Worm (Caenorhabditis elegans): ENCODE measurements around the gene grl-13.

The grl-13 gene

DNA sequence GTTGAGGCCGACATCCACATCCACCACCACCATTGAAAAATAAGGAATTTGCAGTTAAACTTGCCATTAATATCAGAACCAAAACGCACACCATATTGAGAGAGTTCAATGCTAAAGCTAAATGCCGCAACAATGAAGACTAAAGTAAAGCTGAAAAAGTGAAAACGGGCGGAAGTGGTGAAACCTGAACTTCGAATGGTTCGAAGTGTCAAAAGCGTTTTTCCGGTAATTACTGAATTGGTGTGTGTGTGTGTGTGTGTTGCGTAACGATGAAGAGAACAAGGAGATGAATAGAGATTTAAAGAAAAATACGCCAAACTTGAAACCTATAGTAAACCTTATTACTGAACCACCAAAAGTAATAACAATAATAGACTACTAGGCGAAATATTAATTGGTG lies at the start of gene grl-13:
Gene grl-13 (minus strand): TSS at position 101 of the 400 bp plus-strand sequence.
- TF ChIP-seq pag-3 (tag; optimal IDR thresholded peaks at IDR 0.05; ENCODE audit: borderline replicate concordance) (no peak), mec-3 (tag; optimal IDR thresholded peaks at IDR 0.05; ENCODE audit: borderline replicate concordance) (no peak), ceh-14 (tag; optimal IDR thresholded peaks at IDR 0.05) (no peak), ceh-22 (tag; optimal IDR thresholded peaks at IDR 0.05) (no peak), npax-4 (tag; optimal IDR thresholded peaks at IDR 0.05) (no peak), dve-1 (tag; optimal IDR thresholded peaks at IDR 0.05) (no peak), pqm-1 (tag; optimal IDR thresholded peaks at IDR 0.05) (no peak), ama-1 (optimal IDR thresholded peaks at IDR 0.05) (no peak)

DNA sequence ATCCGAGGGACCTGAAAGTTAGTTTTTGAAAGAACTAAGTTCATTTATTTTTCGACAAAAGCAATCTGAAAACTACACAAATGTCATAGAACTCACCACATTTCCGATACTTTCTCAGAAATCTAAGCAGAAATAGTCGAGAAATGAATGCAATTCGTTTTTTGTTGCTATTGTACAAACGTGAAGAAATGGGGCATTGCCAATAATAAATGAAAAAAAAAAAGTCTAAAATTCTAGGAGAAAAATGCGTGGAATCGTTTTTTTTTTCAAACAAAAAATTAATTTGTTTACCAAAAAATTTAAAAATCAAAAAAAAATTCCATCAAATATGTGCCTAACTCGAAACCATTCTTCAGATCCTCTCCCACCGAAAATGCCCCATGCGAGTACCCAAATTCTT lies 47.3 kb upstream of the grl-13 start, which contains the start of gene Y47D7A.17:
Gene Y47D7A.17 (minus strand): TSS at position 101 of the 400 bp plus-strand sequence.
- TF ChIP-seq C08G9.2 (tag; optimal IDR thresholded peaks at IDR 0.05) = no peak
- no peak for TF ChIP-seq zip-5 (tag; optimal IDR thresholded peaks at IDR 0.05)
- no peak for TF ChIP-seq ref-2 (tag; optimal IDR thresholded peaks at IDR 0.05)
- no peak for TF ChIP-seq elt-4 (tag; optimal IDR thresholded peaks at IDR 0.05)
- TF ChIP-seq pag-3 (tag; optimal IDR thresholded peaks at IDR 0.05; ENCODE audit: borderline replicate concordance) = no peak
- TF ChIP-seq C38D4.7 (GFP tag; optimal IDR thresholded peaks at IDR 0.05) = no peak
- TF ChIP-seq hlh-30 (tag; optimal IDR thresholded peaks at IDR 0.05; ENCODE audit: insufficient read depth) = no peak
- TF ChIP-seq ceh-48 (tag; optimal IDR thresholded peaks at IDR 0.05) = no peak
- no peak for TF ChIP-seq elt-2 (tag; optimal IDR thresholded peaks at IDR 0.05)
- no peak for TF ChIP-seq K09A11.1 (tag; optimal IDR thresholded peaks at IDR 0.05; ENCODE audit: insufficient read depth)
- no peak for TF ChIP-seq unc-42 (tag; optimal IDR thresholded peaks at IDR 0.05)
- no peak for TF ChIP-seq unc-86 (tag; optimal IDR thresholded peaks at IDR 0.05)
- no peak for TF ChIP-seq sox-4 (tag; optimal IDR thresholded peaks at IDR 0.05)

- TF ChIP-seq ztf-16 (tag; optimal IDR thresholded peaks at IDR 0.05) (no peak), gmeb-2 (tag; optimal IDR thresholded peaks at IDR 0.05) (no peak), ref-2 (tag; optimal IDR thresholded peaks at IDR 0.05) (no peak), fkh-6 (tag; optimal IDR thresholded peaks at IDR 0.05) (no peak), pros-1 (tag; optimal IDR thresholded peaks at IDR 0.05) (no peak), fax-1 (tag; optimal IDR thresholded peaks at IDR 0.05) (no peak), ahr-1 (tag; optimal IDR thresholded peaks at IDR 0.05) (no peak), ceh-45 (GFP tag; IDR thresholded peaks at IDR 0.05) (no peak), Y22D7AL.16 (tag; optimal IDR thresholded peaks at IDR 0.05) (no peak), ceh-14 (tag; optimal IDR thresholded peaks at IDR 0.05) (no peak), lim-6 (tag; optimal IDR thresholded peaks at IDR 0.05) (no peak)
Observed at ce11 chrV:4410643-4411042, 46.2 kb upstream of the grl-13 start, which contains the start of gene Y47D7A.3. TSS of gene Y47D7A.3 (plus strand) at chrV:4410943.

DNA sequence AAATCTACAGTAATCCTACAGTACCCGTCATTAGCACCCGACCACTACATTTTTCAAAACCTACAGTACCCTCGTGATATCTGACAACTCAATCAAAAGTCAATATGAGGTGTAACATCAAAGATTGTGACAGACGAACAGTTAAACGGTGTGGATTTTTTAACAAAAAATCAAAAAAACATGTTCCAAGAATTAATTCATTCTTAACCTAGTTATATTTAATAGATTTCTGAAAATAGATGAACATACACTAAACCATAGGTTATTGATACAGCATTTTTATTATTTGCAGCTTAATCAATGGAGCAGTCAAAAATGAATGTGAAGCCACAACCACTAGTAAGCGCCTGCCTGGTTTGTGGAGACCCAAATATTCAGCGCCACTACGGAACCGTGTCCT lies 43.1 kb upstream of the grl-13 start, which contains the start of gene nhr-118:
Gene nhr-118 (plus strand): TSS at position 301 of the 400 bp plus-strand sequence.
- TF ChIP-seq nhr-11 (tag; optimal IDR thresholded peaks at IDR 0.05) (no peak), C38D4.7 (GFP tag; optimal IDR thresholded peaks at IDR 0.05) (no peak)

ce11 chrV:4401865-4402264 lies 37.4 kb upstream of the grl-13 start, which contains the start of gene F13A2.5:
TSS of gene F13A2.5 (minus strand) at chrV:4401965.
- no peak for TF ChIP-seq hlh-13 (GFP tag; optimal IDR thresholded peaks at IDR 0.05)
- TF ChIP-seq ceh-2 (tag; optimal IDR thresholded peaks at IDR 0.05) = no peak
- no peak for TF ChIP-seq pax-1 (tag; optimal IDR thresholded peaks at IDR 0.05)
- no peak for TF ChIP-seq ceh-9 (tag; optimal IDR thresholded peaks at IDR 0.05)
- no peak for TF ChIP-seq syd-9 (tag; optimal IDR thresholded peaks at IDR 0.05)
- no peak for TF ChIP-seq ztf-16 (tag; optimal IDR thresholded peaks at IDR 0.05)
- no peak for TF ChIP-seq C08G9.2 (tag; optimal IDR thresholded peaks at IDR 0.05)
- TF ChIP-seq sdc-2 (tag; optimal IDR thresholded peaks at IDR 0.05) = no peak
- TF ChIP-seq ama-1 (optimal IDR thresholded peaks at IDR 0.05) = no peak
- TF ChIP-seq unc-86 (tag; optimal IDR thresholded peaks at IDR 0.05) = no peak
- TF ChIP-seq nhr-11 (tag; optimal IDR thresholded peaks at IDR 0.05) = no peak
- no peak for TF ChIP-seq madf-2 (tag; optimal IDR thresholded peaks at IDR 0.05)
- no peak for TF ChIP-seq ref-2 (tag; optimal IDR thresholded peaks at IDR 0.05)
- no peak for TF ChIP-seq pqm-1 (tag; optimal IDR thresholded peaks at IDR 0.05)
- TF ChIP-seq ceh-19 (GFP tag; optimal IDR thresholded peaks at IDR 0.05) = no peak
- TF ChIP-seq unc-3 (GFP tag; conservative IDR thresholded peaks at IDR 0.05) = no peak
- no peak for TF ChIP-seq unc-3 (tag; optimal IDR thresholded peaks at IDR 0.05)
- no peak for TF ChIP-seq fkh-10 (GFP tag; optimal IDR thresholded peaks at IDR 0.05)
- TF ChIP-seq F13H6.1 (tag; optimal IDR thresholded peaks at IDR 0.05) = no peak
- TF ChIP-seq ceh-24 (tag; optimal IDR thresholded peaks at IDR 0.05) = no peak
- TF ChIP-seq hlh-8 (tag; optimal IDR thresholded peaks at IDR 0.05) = no peak

Data from whole organism, late embryonic.